ENCODE assay signal across 1 fruit fly cellular context in genomic region chrX:8398177-8399018, dm6.
TF ChIP-seq lines count a peak whose summit lies in the region.

Gene CG10555 (plus strand): TSS chrX:8398940.

TF ChIP-seq in whole organism, embryonic, 481 proteins besides CTCF, POLR2A, EP300 and RAD21 (continued from another document):
- peak; percentile 72 for TF ChIP-seq Fer1 (GFP tag; optimal IDR thresholded peaks at IDR 0.05; lab: Kevin White, UChicago)
- no peak for TF ChIP-seq crol (GFP tag; IDR thresholded peaks at IDR 0.05; lab: Robert Waterston, UW)
- peak; percentile 82 for TF ChIP-seq Ada2b (GFP tag; IDR thresholded peaks at IDR 0.05; lab: Robert Waterston, UW)
- TF ChIP-seq CG16863 (GFP tag; optimal IDR thresholded peaks at IDR 0.05; lab: Kevin White, UChicago), result peak; percentile 92
- TF ChIP-seq CG4730 (GFP tag; IDR thresholded peaks at IDR 0.05; lab: Robert Waterston, UW), result peak; percentile 77
- TF ChIP-seq CG2202 (tag; optimal IDR thresholded peaks at IDR 0.05; lab: Kevin White, UChicago), result peak; percentile 32
- TF ChIP-seq scrt (GFP tag; optimal IDR thresholded peaks at IDR 0.05; lab: Kevin White, UChicago), result peak; percentile 12
- peak; percentile 85 for TF ChIP-seq hb (GFP tag; IDR thresholded peaks at IDR 0.05; lab: Robert Waterston, UW; ENCODE audit: partially characterized antibody)
- peak; percentile 91 for TF ChIP-seq CG8089 (GFP tag; optimal IDR thresholded peaks at IDR 0.05; lab: Kevin White, UChicago)
- peak; percentile 69 for TF ChIP-seq jumu (GFP tag; optimal IDR thresholded peaks at IDR 0.05; lab: Kevin White, UChicago)
- TF ChIP-seq Doc3 (GFP tag; IDR thresholded peaks at IDR 0.05; lab: Robert Waterston, UW; ENCODE audit: partially characterized antibody), result no peak
- TF ChIP-seq amos (GFP tag; IDR thresholded peaks at IDR 0.05; lab: Robert Waterston, UW; ENCODE audit: partially characterized antibody), result peak; percentile 65; the same call in 1 of the 2 replicates
- peak; percentile 87 for TF ChIP-seq ems (GFP tag; optimal IDR thresholded peaks at IDR 0.05; lab: Kevin White, UChicago)
- TF ChIP-seq HLH4C (GFP tag; IDR thresholded peaks at IDR 0.05; lab: Robert Waterston, UW; ENCODE audit: partially characterized antibody), result peak; percentile 84
- TF ChIP-seq gcm2 (GFP tag; optimal IDR thresholded peaks at IDR 0.05; lab: Kevin White, UChicago), result peak; percentile 71
- peak; percentile 85 for TF ChIP-seq CHES-1-like (GFP tag; optimal IDR thresholded peaks at IDR 0.05; lab: Kevin White, UChicago)
- TF ChIP-seq unc-4 (GFP tag; IDR thresholded peaks at IDR 0.05; lab: Robert Waterston, UW; ENCODE audit: partially characterized antibody), result peak; percentile 50
- TF ChIP-seq Six4 (GFP tag; optimal IDR thresholded peaks at IDR 0.05; lab: Kevin White, UChicago), result peak; percentile 59
- peak; percentile 63 for TF ChIP-seq Usf (GFP tag; optimal IDR thresholded peaks at IDR 0.05; lab: Kevin White, UChicago)
- TF ChIP-seq CG9797 (GFP tag; optimal IDR thresholded peaks at IDR 0.05; lab: Kevin White, UChicago), result no peak
- peak; percentile 81 for TF ChIP-seq gro (GFP tag; optimal IDR thresholded peaks at IDR 0.05; lab: Kevin White, UChicago)
- peak; percentile 91 for TF ChIP-seq CG10366 (GFP tag; IDR thresholded peaks at IDR 0.05; lab: Robert Waterston, UW)
- no peak for TF ChIP-seq CkIIα-i1 (GFP tag; IDR thresholded peaks at IDR 0.05; lab: Robert Waterston, UW)
- peak; percentile 56 for TF ChIP-seq fd3F (GFP tag; optimal IDR thresholded peaks at IDR 0.05; lab: Kevin White, UChicago)
- peak; percentile 25 for TF ChIP-seq tap (tag; optimal IDR thresholded peaks at IDR 0.05; lab: Kevin White, UChicago)
- TF ChIP-seq CG12104 (GFP tag; optimal IDR thresholded peaks at IDR 0.05; lab: Kevin White, UChicago), result peak; percentile 75
- TF ChIP-seq Oli (tag; optimal IDR thresholded peaks at IDR 0.05; lab: Kevin White, UChicago), result peak; percentile 62
- TF ChIP-seq CG17361 (GFP tag; IDR thresholded peaks at IDR 0.05; lab: Robert Waterston, UW), result peak; percentile 82
- TF ChIP-seq CG17802 (tag; optimal IDR thresholded peaks at IDR 0.05; lab: Kevin White, UChicago), result peak; percentile 70
- peak; percentile 93 for TF ChIP-seq ci (GFP tag; IDR thresholded peaks at IDR 0.05; lab: Robert Waterston, UW)
- peak; percentile 86 for TF ChIP-seq CG12391 (tag; optimal IDR thresholded peaks at IDR 0.05; lab: Kevin White, UChicago)
- TF ChIP-seq Rx (GFP tag; IDR thresholded peaks at IDR 0.05; lab: Robert Waterston, UW), result peak; percentile 83
- peak; percentile 77 for TF ChIP-seq CG33213 (GFP tag; optimal IDR thresholded peaks at IDR 0.05; lab: Kevin White, UChicago)
- TF ChIP-seq Neu2 (GFP tag; optimal IDR thresholded peaks at IDR 0.05; lab: Kevin White, UChicago; ENCODE audit: borderline replicate concordance), result peak; percentile 38
- TF ChIP-seq CG10267 (tag; optimal IDR thresholded peaks at IDR 0.05; lab: Kevin White, UChicago), result peak; percentile 90
- peak; percentile 60 for TF ChIP-seq CG14965 (GFP tag; optimal IDR thresholded peaks at IDR 0.05; lab: Kevin White, UChicago; ENCODE audit: borderline replicate concordance)
- TF ChIP-seq CG43689 (GFP tag; IDR thresholded peaks at IDR 0.05; lab: Robert Waterston, UW), result peak; percentile 66
- peak; percentile 47 for TF ChIP-seq schlank (tag; optimal IDR thresholded peaks at IDR 0.05; lab: Kevin White, UChicago)
TF ChIP-seq in whole organism, embryonic: peak in this region for 407.
